Fruit fly (Drosophila melanogaster) whole organism, pupa: ENCODE data around the gene CG16978.

ENCODE experiments used
- CG12605 ChIP-seq: fragments of 200-800 bp; sonication (Bioruptor generic); IDR thresholded peaks from 2 replicates; pipeline ENCODE4 v1.3.6; 2022; ENCODE audit warnings: missing biosample characterization, missing genetic modification characterization
- CG13204 ChIP-seq: fragments of 200-800 bp; sonication (Bioruptor generic); optimal IDR thresholded peaks from 2 replicates; lab custom pipeline; 2018; ENCODE audit warnings: missing biosample characterization, mild to moderate bottlenecking, missing genetic modification characterization, moderate library complexity
- CG15710 ChIP-seq: fragments of 200-800 bp; sonication (Bioruptor generic); optimal IDR thresholded peaks from 2 replicates; lab custom pipeline; 2018; ENCODE audit warnings: missing biosample characterization, mild to moderate bottlenecking, missing genetic modification characterization, moderate library complexity
- CG17806 ChIP-seq: fragments of 200-800 bp; sonication (Bioruptor generic); optimal IDR thresholded peaks from 2 replicates; lab custom pipeline; 2018; ENCODE audit warnings: missing biosample characterization, mild to moderate bottlenecking, missing genetic modification characterization, moderate library complexity
- CG34367 ChIP-seq: fragments of 200-800 bp; sonication (Bioruptor generic); optimal IDR thresholded peaks from 2 replicates; lab custom pipeline; 2018; ENCODE audit warnings: missing biosample characterization, mild to moderate bottlenecking, missing genetic modification characterization
- CG4496 ChIP-seq: fragments of 200-800 bp; sonication (Bioruptor generic); IDR thresholded peaks from 3 replicates; pipeline ENCODE4 v1.3.6; 2022; ENCODE audit warnings: missing biosample characterization, missing genetic modification characterization
- CG8159 ChIP-seq: fragments of 200-800 bp; sonication (Bioruptor generic); optimal IDR thresholded peaks from 3 replicates; lab custom pipeline; 2018; ENCODE audit warnings: missing biosample characterization, mild to moderate bottlenecking, missing genetic modification characterization, moderate library complexity
- D1 ChIP-seq: fragments of 200-800 bp; sonication (Bioruptor generic); optimal IDR thresholded peaks from 2 replicates; lab custom pipeline; 2018; ENCODE audit warnings: missing biosample characterization, mild to moderate bottlenecking, missing genetic modification characterization, moderate library complexity
- EcR ChIP-seq: fragments of 200-800 bp; sonication (Bioruptor generic); optimal IDR thresholded peaks from 3 replicates; lab custom pipeline; 2019; ENCODE audit warnings: missing biosample characterization, missing genetic modification characterization, mild to moderate bottlenecking, moderate library complexity, missing genetic modification reagents
- Ets98B ChIP-seq: fragments of 200-800 bp; sonication (Bioruptor generic); IDR thresholded peaks from 2 replicates; pipeline ENCODE4 v1.3.6; 2022; ENCODE audit warnings: missing biosample characterization, missing genetic modification characterization
- Pif1A ChIP-seq: fragments of 200-800 bp; sonication (Bioruptor generic); optimal IDR thresholded peaks from 3 replicates; lab custom pipeline; 2016; ENCODE audit warnings: missing biosample characterization, missing genetic modification characterization
- Snoo ChIP-seq: fragments of 200-800 bp; sonication (Bioruptor generic); optimal IDR thresholded peaks from 3 replicates; lab custom pipeline; 2017; ENCODE audit warnings: missing biosample characterization, mild to moderate bottlenecking, missing genetic modification characterization, inconsistent platforms

dm6 chr2L:13154313-13154712, 10.9 kb upstream of the CG16978 start:
- TF ChIP-seq CG12605 (GFP tag; lab: Robert Waterston, UW) (no peak), D1 (tag; lab: Kevin White, UChicago) (no peak), CG8159 (tag; lab: Kevin White, UChicago) (no peak), CG4496 (GFP tag; lab: Robert Waterston, UW) (no peak), CG13204 (GFP tag; lab: Kevin White, UChicago) (no peak), Pif1A (no peak), Ets98B (GFP tag; lab: Robert Waterston, UW) (no peak), EcR (GFP tag; lab: Kevin White, UChicago) (peak; percentile 45), Snoo (tag; lab: Kevin White, UChicago) (no peak), CG17806 (no peak), CG15710 (tag; lab: Kevin White, UChicago) (no peak), CG34367 (tag; lab: Kevin White, UChicago) (no peak)
